Worm (Caenorhabditis elegans) whole organism, L4 larva: Measurements from ENCODE around the gene glb-13.

Experiments
- ama-1 ChIP-seq: fragments of 150-350 bp; optimal IDR thresholded peaks from 2 replicates; lab custom pipeline; 2014; ENCODE audit warnings: inconsistent platforms, mixed read lengths
- ceh-44 ChIP-seq: fragments of 200-800 bp; sonication (Bioruptor generic); IDR thresholded peaks from 2 replicates; pipeline ENCODE4 v1.3.6; 2022; ENCODE audit warnings: missing genetic modification reagents, missing genetic modification characterization, missing compliant biosample characterization
- daf-19 ChIP-seq: fragments of 200-800 bp; sonication (Bioruptor generic); conservative IDR thresholded peaks from 2 replicates; pipeline ENCODE4 v1.3.6; 2022; ENCODE audit warnings: missing genetic modification characterization, missing compliant biosample characterization
- egl-27 ChIP-seq: sonication (generic microtip); optimal IDR thresholded peaks from 3 replicates; lab custom pipeline; 2017; ENCODE audit warnings: missing biosample characterization, missing genetic modification reagents, missing genetic modification characterization
- fos-1 ChIP-seq: fragments of 150-350 bp; optimal IDR thresholded peaks from 2 replicates; lab custom pipeline; 2014; ENCODE audit warnings: missing biosample characterization, missing genetic modification characterization
- lin-15B ChIP-seq: fragments of 150-350 bp; sonication (generic microtip); optimal IDR thresholded peaks from 3 replicates; lab custom pipeline; 2014; ENCODE audit warnings: missing biosample characterization, missing genetic modification characterization

- TF ChIP-seq lin-15B (tag; lab: Kevin White, UChicago) (no peak), ama-1 (lab: Kevin White, UChicago) (no peak), ceh-44 (GFP tag; lab: Robert Waterston, UW) (no peak), fos-1 (no peak), daf-19 (no peak), egl-27 (tag; lab: Kevin White, UChicago) (no peak)
These were observed 27.8 kb upstream of the glb-13 start for ce11 chrX:12406037-12406436.
